Worm (Caenorhabditis elegans): ENCODE measurements around the gene T25B6.5.

ce11 chrX:9022779-9023178 lies 1.2 kb upstream of the T25B6.5 start, which contains the start of gene T25B6.6:
- TF ChIP-seq med-1 (GFP tag; optimal IDR thresholded peaks at IDR 0.05; ENCODE audit: insufficient read depth) (no peak), ztf-29 (GFP tag; IDR thresholded peaks at IDR 0.05) (no peak), flt-1 (GFP tag; IDR thresholded peaks at IDR 0.05) (no peak), cog-1 (tag; optimal IDR thresholded peaks at IDR 0.05) (no peak), ztf-23 (GFP tag; IDR thresholded peaks at IDR 0.05) (no peak), ref-1 (GFP tag; conservative IDR thresholded peaks at IDR 0.05) (no peak), tab-1 (GFP tag; IDR thresholded peaks at IDR 0.05) (no peak)
